Worm (Caenorhabditis elegans): Measurements from ENCODE around the gene nduf-11.
A peak's percentile ranks its signal among the peaks of the same experiment; 100 is the strongest.

nduf-11 gene

DNA sequence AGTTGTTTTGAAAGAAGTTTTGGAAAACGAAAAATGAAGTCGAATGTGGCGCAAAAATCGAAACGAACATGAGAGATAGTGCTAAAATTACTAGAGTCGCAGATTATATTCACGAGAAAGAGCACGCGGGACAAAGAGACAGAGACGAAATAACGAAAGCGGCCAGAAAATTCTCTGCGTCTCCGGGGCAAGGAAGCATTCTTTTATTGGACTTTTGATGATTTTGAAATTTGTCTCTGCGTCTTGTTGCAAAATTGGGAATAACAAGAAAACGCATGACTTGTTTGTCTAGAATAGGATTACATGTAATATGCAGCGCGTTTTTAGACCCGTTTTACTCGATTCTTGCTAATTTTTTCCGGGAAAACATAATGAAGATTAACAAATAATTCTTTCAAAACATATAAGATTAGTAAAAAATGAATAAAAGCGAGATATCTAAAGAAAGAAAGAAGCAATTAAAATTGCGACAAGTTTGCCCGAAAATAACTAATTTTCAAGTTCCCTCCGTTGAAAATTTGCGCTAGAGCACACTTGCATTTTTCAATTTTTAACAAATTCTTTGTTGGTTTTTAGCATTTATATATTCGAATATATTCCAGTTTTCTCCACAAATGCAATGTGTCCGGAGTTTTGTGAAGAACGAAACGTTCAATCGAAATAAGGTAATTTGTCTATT is 2.6 kb upstream of the nduf-11 start, which contains the start of the genes B0491.6 and pigm-1:
TSS of gene B0491.6 (minus strand) at position 466 of the 679 bp plus-strand sequence.
TSS of gene pigm-1 (plus strand) at position 568 of the 679 bp plus-strand sequence.
- peak; percentile 27 for TF ChIP-seq him-1 (tag; optimal IDR thresholded peaks at IDR 0.05)
- TF ChIP-seq dao-5 (tag; optimal IDR thresholded peaks at IDR 0.05): no peak
- TF ChIP-seq W03F9.2 (tag; optimal IDR thresholded peaks at IDR 0.05): peak; percentile 20

DNA sequence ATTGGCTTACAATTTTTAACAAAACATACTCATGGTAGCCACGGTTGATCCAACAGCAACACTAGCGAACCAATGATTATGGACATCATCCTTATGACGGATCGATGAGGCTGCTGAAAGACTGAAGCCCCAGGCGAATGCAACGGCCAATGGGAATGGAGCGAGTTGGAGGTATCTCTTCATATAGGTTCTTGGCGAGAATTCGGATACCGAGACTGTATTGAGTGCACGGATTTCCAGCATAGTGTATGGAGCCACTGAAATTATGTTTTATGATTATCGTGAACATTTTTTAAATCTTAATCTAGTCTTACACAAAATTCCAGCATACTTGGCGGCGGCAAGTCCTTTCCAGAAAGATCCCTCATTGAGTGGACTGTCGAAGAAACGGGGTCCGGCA is 866 bp downstream of the nduf-11 start:
- TF ChIP-seq him-1 (tag; optimal IDR thresholded peaks at IDR 0.05): no peak
- no peak for TF ChIP-seq dao-5 (tag; optimal IDR thresholded peaks at IDR 0.05)
- TF ChIP-seq W03F9.2 (tag; optimal IDR thresholded peaks at IDR 0.05): no peak

DNA sequence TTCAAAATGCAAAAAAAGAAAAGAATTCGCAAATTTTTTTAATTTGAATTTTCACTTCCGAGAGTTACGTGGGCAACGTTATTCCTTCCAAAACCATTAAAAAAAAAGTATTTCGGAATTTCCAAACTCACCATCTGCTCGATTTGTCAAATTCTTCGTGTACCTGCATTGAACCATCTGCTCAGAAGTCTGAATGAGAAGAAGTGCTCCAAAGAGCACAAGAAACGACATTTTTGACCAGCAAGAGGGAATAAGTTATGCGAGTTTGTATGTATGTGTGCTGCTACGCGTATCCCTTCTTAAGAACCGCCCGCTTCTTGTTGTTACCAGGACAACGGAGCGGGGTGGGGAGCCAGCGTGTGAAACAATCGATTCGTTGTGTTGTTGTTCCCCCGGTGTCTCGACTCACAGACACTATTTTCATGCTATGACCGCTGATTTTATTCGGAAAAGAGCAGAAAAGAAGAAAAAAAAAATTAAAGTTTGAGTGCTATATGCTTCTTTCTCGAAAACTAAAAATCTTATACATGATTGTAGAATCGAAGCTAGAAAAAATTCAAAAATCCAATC is 2.0 kb downstream of the nduf-11 start, which contains the start of gene lgc-20:
TSS of gene lgc-20 (minus strand) at position 311 of the 570 bp plus-strand sequence.
- TF ChIP-seq W03F9.2 (tag; optimal IDR thresholded peaks at IDR 0.05): no peak
- no peak for TF ChIP-seq dao-5 (tag; optimal IDR thresholded peaks at IDR 0.05)

DNA sequence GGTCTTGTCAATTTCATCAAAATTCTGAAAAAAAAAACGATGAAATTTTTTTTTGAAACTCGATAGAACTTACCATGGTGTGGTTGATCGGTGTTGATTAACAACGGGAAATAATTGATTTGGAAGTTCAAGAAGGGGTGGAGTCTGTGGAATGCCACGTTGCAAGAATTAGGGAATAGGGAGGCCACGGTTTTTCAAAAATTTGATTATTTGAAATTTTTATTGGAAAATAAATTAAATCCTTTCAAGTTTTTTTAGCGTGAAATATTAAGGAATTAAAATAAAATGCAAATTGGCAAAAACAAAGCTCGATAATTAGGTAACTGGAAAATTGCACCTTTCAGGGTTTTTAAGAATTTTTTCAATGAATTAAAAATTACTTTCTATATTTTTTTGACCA is 5.9 kb downstream of the nduf-11 start, which contains the start of gene rmd-3:
TSS of gene rmd-3 (minus strand) at position 101 of the 400 bp plus-strand sequence.
- TF ChIP-seq dao-5 (tag; optimal IDR thresholded peaks at IDR 0.05) (no peak), W03F9.2 (tag; optimal IDR thresholded peaks at IDR 0.05) (no peak), him-1 (tag; optimal IDR thresholded peaks at IDR 0.05) (no peak)

DNA sequence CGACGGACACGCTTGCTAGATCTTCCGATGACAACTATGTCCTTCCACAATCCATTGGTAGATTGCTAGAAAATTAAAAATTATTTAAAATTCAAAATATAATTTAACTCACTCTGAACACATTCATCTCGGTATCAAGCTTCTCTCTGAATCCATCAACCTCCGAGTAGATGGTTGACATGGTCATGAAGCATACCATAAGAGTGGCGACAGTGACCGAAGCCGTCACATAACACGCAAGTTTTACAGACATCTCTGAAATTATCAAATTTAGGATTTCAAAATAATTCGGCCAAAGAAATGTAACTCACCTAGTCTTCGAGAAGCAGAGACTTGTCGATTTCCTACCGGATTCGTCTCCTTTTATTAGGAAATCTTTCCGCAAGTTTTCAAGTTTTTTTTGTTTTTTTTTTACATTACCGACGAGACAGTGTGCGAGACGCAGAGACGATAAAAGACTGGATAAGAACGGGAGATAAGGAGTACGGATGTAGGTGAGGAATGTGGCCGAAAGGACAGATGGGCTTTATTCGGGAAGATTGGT is 7.9 kb downstream of the nduf-11 start, which contains the start of gene sqt-1:
TSS of gene sqt-1 (minus strand) at position 341 of the 544 bp plus-strand sequence.
- no peak for TF ChIP-seq W03F9.2 (tag; optimal IDR thresholded peaks at IDR 0.05)
- no peak for TF ChIP-seq him-1 (tag; optimal IDR thresholded peaks at IDR 0.05)
- no peak for TF ChIP-seq dao-5 (tag; optimal IDR thresholded peaks at IDR 0.05)

DNA sequence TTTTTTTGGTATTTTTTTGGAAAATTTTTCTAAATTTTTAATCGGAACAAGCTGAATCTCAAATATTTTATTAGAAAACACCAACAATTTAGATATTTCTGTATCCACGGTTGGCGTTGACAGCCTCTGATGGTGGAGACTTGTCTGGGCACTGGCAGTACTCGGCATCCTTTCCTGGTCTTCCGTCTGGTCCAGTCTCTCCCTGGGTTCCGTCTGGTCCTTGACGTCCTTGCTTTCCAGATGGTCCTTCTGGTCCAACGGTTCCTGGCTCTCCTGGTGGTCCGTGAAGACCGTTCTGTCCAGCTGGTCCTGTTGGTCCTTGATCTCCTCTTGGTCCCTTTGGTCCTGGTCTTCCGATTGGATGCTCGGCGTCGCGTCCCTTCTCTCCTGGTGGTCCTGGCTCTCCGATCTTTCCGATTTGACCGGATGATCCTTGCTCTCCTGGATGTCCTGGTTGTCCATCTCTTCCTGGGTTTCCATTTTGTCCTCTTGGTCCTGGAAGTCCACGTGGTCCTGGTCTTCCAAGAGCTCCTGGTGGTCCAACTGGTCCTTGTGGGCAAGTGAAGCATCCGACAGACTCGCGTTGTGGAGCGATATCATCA is 8.7 kb downstream of the nduf-11 start:
- TF ChIP-seq dao-5 (tag; optimal IDR thresholded peaks at IDR 0.05): no peak
- TF ChIP-seq him-1 (tag; optimal IDR thresholded peaks at IDR 0.05): no peak
- TF ChIP-seq W03F9.2 (tag; optimal IDR thresholded peaks at IDR 0.05): no peak

DNA sequence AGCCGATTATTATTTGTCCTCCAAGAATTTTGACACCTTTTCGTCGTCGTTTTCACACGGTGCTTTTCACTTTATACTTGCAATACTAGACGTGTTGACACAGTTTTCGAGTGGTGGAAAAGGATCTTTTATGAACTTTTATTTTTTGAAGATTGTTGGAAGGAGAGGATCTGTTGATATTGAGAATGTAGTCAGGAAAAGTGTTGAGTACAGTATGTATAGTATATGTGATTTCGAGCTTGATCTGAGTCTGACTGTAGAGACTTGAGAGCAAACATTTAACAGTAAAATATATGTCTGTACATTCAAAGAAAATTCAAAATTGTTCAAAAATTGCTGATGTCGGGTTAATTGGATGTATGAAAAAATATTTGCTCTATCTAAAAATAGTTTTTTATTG is 9.3 kb downstream of the nduf-11 start:
- TF ChIP-seq dao-5 (tag; optimal IDR thresholded peaks at IDR 0.05): no peak
- TF ChIP-seq W03F9.2 (tag; optimal IDR thresholded peaks at IDR 0.05): no peak
- no peak for TF ChIP-seq him-1 (tag; optimal IDR thresholded peaks at IDR 0.05)

DNA sequence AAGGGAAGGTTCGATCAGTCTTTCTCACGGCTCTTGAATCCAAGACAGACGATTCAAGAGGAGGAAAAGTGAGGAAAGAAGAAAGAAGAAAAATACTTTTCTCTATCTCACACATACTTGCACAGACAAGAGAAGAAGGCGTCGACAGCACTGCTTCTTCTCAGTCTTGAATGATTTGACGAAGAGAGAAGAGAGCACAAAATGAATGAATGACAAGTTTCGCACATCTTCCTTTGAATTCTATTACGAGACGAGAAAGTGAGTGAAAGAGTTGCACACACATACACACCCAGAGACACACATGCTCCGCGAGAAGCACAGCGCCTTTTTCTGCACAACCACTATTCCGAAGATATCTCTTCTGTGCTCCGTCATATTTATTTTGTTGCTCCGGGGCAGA is 9.8 kb downstream of the nduf-11 start:
- TF ChIP-seq W03F9.2 (tag; optimal IDR thresholded peaks at IDR 0.05) (no peak), dao-5 (tag; optimal IDR thresholded peaks at IDR 0.05) (no peak), him-1 (tag; optimal IDR thresholded peaks at IDR 0.05) (no peak)

DNA sequence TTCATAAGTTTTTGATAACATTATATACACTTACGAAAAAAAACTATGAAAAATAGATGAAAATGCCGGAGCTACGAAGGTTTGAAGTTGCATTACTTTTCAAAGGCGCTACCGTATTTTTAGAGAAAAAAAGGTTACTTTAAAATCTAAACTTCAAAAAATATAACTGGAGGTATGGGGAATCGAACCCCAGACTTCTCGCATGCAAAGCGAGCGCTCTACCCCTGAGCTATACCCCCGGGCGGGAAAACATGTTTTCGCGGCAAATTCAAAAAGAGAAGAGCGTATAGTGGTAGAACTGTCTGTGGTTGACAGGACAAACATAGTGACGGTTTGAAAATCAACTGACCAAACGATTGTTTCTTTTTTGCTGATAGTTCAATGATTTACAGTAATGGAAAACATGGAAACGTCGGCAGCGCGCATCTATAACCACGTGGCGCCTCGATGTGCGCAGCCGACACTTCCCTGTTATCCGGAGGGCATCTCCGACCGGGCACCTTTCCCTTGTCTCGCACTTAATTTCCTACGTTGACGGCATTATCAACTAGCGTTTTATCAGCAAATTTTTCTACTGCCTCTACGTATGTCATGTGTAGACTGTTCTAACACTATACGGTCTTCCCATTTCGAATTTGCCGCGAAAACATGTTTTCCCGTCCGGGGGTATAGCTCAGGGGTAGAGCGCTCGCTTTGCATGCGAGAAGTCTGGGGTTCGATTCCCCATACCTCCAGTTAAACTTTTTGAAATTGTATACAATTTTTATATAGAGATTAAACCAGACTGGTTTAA is 11.4 kb downstream of the nduf-11 start:
- TF ChIP-seq him-1 (tag; optimal IDR thresholded peaks at IDR 0.05): no peak
- TF ChIP-seq dao-5 (tag; optimal IDR thresholded peaks at IDR 0.05): no peak
- no peak for TF ChIP-seq W03F9.2 (tag; optimal IDR thresholded peaks at IDR 0.05)

DNA sequence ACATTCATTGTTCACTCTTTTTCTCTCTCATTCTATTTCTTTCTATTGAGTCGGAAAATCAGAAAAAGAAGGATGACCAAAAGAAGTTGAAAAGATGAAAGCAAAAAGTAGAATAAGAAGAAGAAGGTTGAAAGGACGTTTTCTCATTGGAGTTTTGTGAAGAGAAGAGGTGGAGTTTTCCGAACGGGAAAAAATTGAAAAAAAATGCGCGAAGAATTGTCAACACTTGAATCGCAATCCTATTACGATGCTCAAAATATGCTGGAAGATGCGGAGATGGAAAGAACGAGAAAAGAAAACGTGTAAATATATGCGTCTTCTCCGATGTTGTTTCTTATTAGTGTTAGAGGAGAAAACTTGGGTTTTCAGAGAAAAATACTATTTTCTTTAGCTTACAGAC is 12.0 kb downstream of the nduf-11 start:
- TF ChIP-seq him-1 (tag; optimal IDR thresholded peaks at IDR 0.05) (no peak), W03F9.2 (tag; optimal IDR thresholded peaks at IDR 0.05) (no peak), dao-5 (tag; optimal IDR thresholded peaks at IDR 0.05) (no peak)

DNA sequence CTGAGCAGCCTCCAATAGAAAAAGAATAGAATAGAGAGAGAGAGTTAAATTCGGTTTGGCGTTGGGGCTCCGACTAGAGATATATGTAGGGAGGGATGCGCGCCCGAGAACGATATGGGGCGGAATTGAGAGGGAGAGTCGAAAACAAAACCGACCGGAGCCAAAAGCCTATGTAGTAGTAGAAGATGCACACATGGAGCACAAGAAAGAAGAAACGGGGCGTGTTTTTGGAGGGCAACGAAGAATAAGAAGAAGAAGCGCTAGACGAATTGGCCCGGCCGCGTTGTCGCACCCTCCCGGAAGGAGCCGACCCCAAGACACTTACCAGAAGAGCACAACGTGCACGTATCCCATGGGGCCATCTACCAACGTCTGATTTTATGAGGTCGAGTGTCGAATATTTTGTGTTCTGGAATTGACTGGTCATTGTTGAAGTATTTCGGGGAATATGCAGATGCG is 16.4 kb downstream of the nduf-11 start, which contains the start of gene tag-180:
TSS of gene tag-180 (minus strand) at position 409 of the 459 bp plus-strand sequence.
- TF ChIP-seq dao-5 (tag; optimal IDR thresholded peaks at IDR 0.05): no peak

DNA sequence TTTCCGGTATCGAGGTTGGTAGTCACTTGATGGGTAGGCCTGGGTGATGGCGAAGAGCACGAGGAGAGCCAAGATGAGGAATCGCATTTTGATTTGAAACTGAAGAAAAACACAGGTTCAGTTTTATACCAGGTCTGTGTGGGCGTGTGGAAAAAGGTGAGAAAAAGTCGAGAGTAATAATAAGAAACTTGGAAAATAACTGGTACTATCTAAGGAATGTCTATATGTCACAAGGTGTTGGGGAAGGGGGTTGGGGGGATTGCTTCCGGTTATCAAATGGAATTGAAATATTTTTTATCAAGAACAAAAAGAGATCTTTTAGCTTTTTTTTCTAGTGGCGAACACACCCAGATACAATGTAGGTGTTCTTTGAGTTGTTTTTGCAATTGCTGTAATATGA is 25.8 kb downstream of the nduf-11 start, which contains the start of gene nlp-51:
TSS of gene nlp-51 (minus strand) at position 101 of the 400 bp plus-strand sequence.
- TF ChIP-seq dao-5 (tag; optimal IDR thresholded peaks at IDR 0.05) (no peak), W03F9.2 (tag; optimal IDR thresholded peaks at IDR 0.05) (no peak), him-1 (tag; optimal IDR thresholded peaks at IDR 0.05) (no peak)

DNA sequence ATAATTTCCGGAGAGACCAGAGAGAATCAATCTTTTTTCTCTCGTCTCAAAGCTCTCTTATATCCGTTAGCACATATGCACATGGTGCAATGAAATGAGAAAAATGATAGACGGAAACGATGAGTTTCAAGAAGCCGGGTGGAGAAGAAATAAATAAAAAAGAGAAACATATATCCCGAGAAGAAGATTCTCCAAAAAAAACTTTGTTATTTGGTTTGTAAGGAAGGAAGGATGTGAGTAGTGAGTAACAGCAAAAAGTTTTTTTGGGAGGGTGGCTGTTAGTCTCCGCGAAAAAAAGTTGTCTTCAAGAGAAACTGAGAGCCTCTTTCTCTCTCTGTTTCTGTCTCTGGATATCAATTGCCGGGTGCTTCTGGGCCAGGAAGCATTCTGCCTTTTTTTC is 28.8 kb downstream of the nduf-11 start:
- TF ChIP-seq dao-5 (tag; optimal IDR thresholded peaks at IDR 0.05): no peak
- TF ChIP-seq W03F9.2 (tag; optimal IDR thresholded peaks at IDR 0.05): no peak
- no peak for TF ChIP-seq him-1 (tag; optimal IDR thresholded peaks at IDR 0.05)

Measured in whole organism, L4/young adult.